Worm (Caenorhabditis elegans): ENCODE results near the gene F13A7.14.
A peak's percentile ranks its signal among the peaks of the same experiment; 100 is the strongest.

The F13A7.14 gene

DNA sequence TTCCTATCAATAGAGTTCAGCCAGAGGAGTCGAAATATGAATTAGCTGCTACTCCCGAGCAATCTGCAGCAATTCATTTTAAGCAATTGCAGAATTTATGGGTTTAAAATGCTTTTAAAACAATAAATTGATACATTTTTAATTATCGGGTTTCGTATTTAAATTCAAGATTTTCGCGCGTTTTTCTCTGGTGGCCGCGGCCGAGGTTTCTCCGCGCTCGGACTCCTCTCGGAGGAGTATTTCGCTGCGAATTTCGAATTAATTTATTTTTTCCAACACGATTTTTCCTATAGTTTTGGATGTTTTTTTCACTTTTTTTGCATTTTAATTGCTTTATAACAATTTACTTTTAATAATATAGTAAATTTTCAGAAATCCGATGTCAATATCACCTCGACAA, at the start of gene F13A7.14:
TSS of gene F13A7.14 (plus strand) at position 373 of the 400 bp plus-strand sequence.
- TF ChIP-seq dpl-1 (GFP tag; optimal IDR thresholded peaks at IDR 0.05) = peak; percentile 84
- TF ChIP-seq efl-1 (GFP tag; optimal IDR thresholded peaks at IDR 0.05) = peak; percentile 73
- TF ChIP-seq ceh-91 (GFP tag; IDR thresholded peaks at IDR 0.05) = peak; percentile 52
- TF ChIP-seq let-607 (tag; optimal IDR thresholded peaks at IDR 0.05) = peak in 1 of 2 experiments; percentile 46
- TF ChIP-seq hsf-1 (GFP tag; IDR thresholded peaks at IDR 0.05) = no peak
- no peak for TF ChIP-seq ama-1 (optimal IDR thresholded peaks at IDR 0.05)
- TF ChIP-seq ama-1 (GFP tag; optimal IDR thresholded peaks at IDR 0.05) = no peak
- TF ChIP-seq B0336.3 (GFP tag; IDR thresholded peaks at IDR 0.05) = 0 out of 2 replicates have a peak, but pooled peaks have one; percentile 29
- 0 out of 2 replicates have a peak, but pooled peaks have one; percentile 38 for TF ChIP-seq ceh-100 (GFP tag; IDR thresholded peaks at IDR 0.05)
- peak; percentile 36 for TF ChIP-seq lsl-1 (GFP tag; optimal IDR thresholded peaks at IDR 0.05)
- peak; percentile 76 for TF ChIP-seq attf-6 (GFP tag; IDR thresholded peaks at IDR 0.05)
- peak; percentile 80 for TF ChIP-seq ceh-27 (GFP tag; optimal IDR thresholded peaks at IDR 0.05)
- peak; percentile 47 for TF ChIP-seq chd-7 (tag; optimal IDR thresholded peaks at IDR 0.05)
- peak; percentile 54 for TF ChIP-seq D2030.7 (GFP tag; IDR thresholded peaks at IDR 0.05)
- TF ChIP-seq B0261.1 (tag; optimal IDR thresholded peaks at IDR 0.05) = peak; percentile 15
- 0 out of 2 replicates have a peak, but pooled peaks have one; percentile 37 for TF ChIP-seq K11D2.4 (GFP tag; IDR thresholded peaks at IDR 0.05)
- no peak for TF ChIP-seq snpc-4 (GFP tag; optimal IDR thresholded peaks at IDR 0.05)
- peak in 3 of 4 experiments; percentile 53 to 72 (median 69) for TF ChIP-seq snpc-4 (tag; optimal IDR thresholded peaks at IDR 0.05)
- TF ChIP-seq K12H6.12 (tag; optimal IDR thresholded peaks at IDR 0.05) = peak; percentile 42
- TF ChIP-seq ZK185.1 (tag; optimal IDR thresholded peaks at IDR 0.05; ENCODE audit: poor library complexity, severe bottlenecking) = peak; percentile 90
- peak; percentile 61 for TF ChIP-seq akir-1 (GFP tag; optimal IDR thresholded peaks at IDR 0.05)
- TF ChIP-seq F57C9.4 (tag; optimal IDR thresholded peaks at IDR 0.05) = no peak
- TF ChIP-seq madf-8 (GFP tag; conservative IDR thresholded peaks at IDR 0.05) = peak; percentile 66
- peak; percentile 6 for TF ChIP-seq xnd-1 (tag; optimal IDR thresholded peaks at IDR 0.05)
- TF ChIP-seq lir-1 (GFP tag; conservative IDR thresholded peaks at IDR 0.05) = peak; percentile 60
- peak; percentile 42 for TF ChIP-seq madf-10 (tag; optimal IDR thresholded peaks at IDR 0.05)
- TF ChIP-seq bed-2 (GFP tag; IDR thresholded peaks at IDR 0.05) = peak; percentile 89
- TF ChIP-seq pbrm-1 (GFP tag; IDR thresholded peaks at IDR 0.05) = no peak
- TF ChIP-seq mcd-1 (GFP tag; IDR thresholded peaks at IDR 0.05) = peak; percentile 86
- peak; percentile 28 for TF ChIP-seq tbp1 (GFP tag; optimal IDR thresholded peaks at IDR 0.05)
- TF ChIP-seq egrh-3 (GFP tag; IDR thresholded peaks at IDR 0.05) = 0 out of 2 replicates have a peak, but pooled peaks have one; percentile 42
- TF ChIP-seq nfya-1 (tag; optimal IDR thresholded peaks at IDR 0.05; ENCODE audit: borderline replicate concordance, insufficient read depth) = no peak
- peak; percentile 53 for TF ChIP-seq unc-130 (GFP tag; optimal IDR thresholded peaks at IDR 0.05)
- TF ChIP-seq lin-54 (GFP tag; optimal IDR thresholded peaks at IDR 0.05) = peak; percentile 89
- peak; percentile 62 for TF ChIP-seq attf-3 (GFP tag; conservative IDR thresholded peaks at IDR 0.05)
- TF ChIP-seq athp-1 (tag; optimal IDR thresholded peaks at IDR 0.05) = peak; percentile 42
- TF ChIP-seq rec-8 (tag; optimal IDR thresholded peaks at IDR 0.05) = peak in 1 of 2 experiments; percentile 40
- peak; percentile 30 for TF ChIP-seq F23B12.7 (tag; optimal IDR thresholded peaks at IDR 0.05; ENCODE audit: insufficient read depth)
- TF ChIP-seq snpc-3.4 (tag; optimal IDR thresholded peaks at IDR 0.05) = peak; percentile 31
- peak; percentile 82 for TF ChIP-seq madf-6 (GFP tag; IDR thresholded peaks at IDR 0.05)
- TF ChIP-seq ceh-79 (tag; optimal IDR thresholded peaks at IDR 0.05) = no peak
- TF ChIP-seq ztf-25 (GFP tag; IDR thresholded peaks at IDR 0.05) = no peak
- no peak for TF ChIP-seq zfh-2 (GFP tag; conservative IDR thresholded peaks at IDR 0.05)
- TF ChIP-seq egl-44 (GFP tag; IDR thresholded peaks at IDR 0.05) = peak; percentile 17; the same call in 1 of the 2 replicates
- TF ChIP-seq F33H1.4 (GFP tag; IDR thresholded peaks at IDR 0.05) = peak; percentile 51
- TF ChIP-seq hmg-20 (GFP tag; IDR thresholded peaks at IDR 0.05) = peak; percentile 62; the same call in 1 of the 2 replicates
- TF ChIP-seq F57A8.1 (GFP tag; optimal IDR thresholded peaks at IDR 0.05) = no peak
- TF ChIP-seq F22D6.2 (tag; optimal IDR thresholded peaks at IDR 0.05) = peak; percentile 36

Measured in whole organism, young adult.